Worm (Caenorhabditis elegans) whole organism, L4 larva: Measurements from ENCODE around the gene T01G6.10.

Experiments
- D1046.2 ChIP-seq: fragments of 200-800 bp; sonication (Bioruptor generic); IDR thresholded peaks from 2 replicates; pipeline ENCODE4 v1.3.6; 2022; ENCODE audit warnings: missing genetic modification characterization, missing compliant biosample characterization
- Y105C5A.15 ChIP-seq: fragments of 200-800 bp; sonication (Bioruptor generic); IDR thresholded peaks from 2 replicates; pipeline ENCODE4 v1.3.6; 2022; ENCODE audit warnings: missing genetic modification characterization, missing compliant biosample characterization
- Y48G9A.11 ChIP-seq: fragments of 200-800 bp; sonication (Bioruptor generic); IDR thresholded peaks from 2 replicates; pipeline ENCODE4 v1.3.6; 2022; ENCODE audit warnings: missing genetic modification reagents, missing genetic modification characterization, missing compliant biosample characterization
- ZK337.2 ChIP-seq: fragments of 200-800 bp; sonication (Bioruptor generic); IDR thresholded peaks from 2 replicates; pipeline ENCODE4 v1.3.6; 2022; ENCODE audit warnings: missing genetic modification reagents, missing genetic modification characterization, missing compliant biosample characterization
- aha-1 ChIP-seq: fragments of 150-350 bp; peaks from one replicate; lab custom pipeline; 2014; ENCODE audit warnings: missing biosample characterization, missing genetic modification characterization
- ama-1 ChIP-seq: fragments of 150-350 bp; optimal IDR thresholded peaks from 2 replicates; lab custom pipeline; 2014; ENCODE audit warnings: inconsistent platforms, mixed read lengths
- ceh-32 ChIP-seq: sonication (generic microtip); optimal IDR thresholded peaks from 2 replicates; lab custom pipeline; 2016; ENCODE audit warnings: mild to moderate bottlenecking, missing genetic modification characterization, missing compliant biosample characterization; ENCODE audit not compliant: poor library complexity
- ceh-44 ChIP-seq: fragments of 200-800 bp; sonication (Bioruptor generic); IDR thresholded peaks from 2 replicates; pipeline ENCODE4 v1.3.6; 2022; ENCODE audit warnings: missing genetic modification reagents, missing genetic modification characterization, missing compliant biosample characterization
- ceh-62 ChIP-seq: sonication (generic microtip); optimal IDR thresholded peaks from 2 replicates; lab custom pipeline; 2017; ENCODE audit warnings: missing biosample characterization, missing genetic modification characterization
- ceh-82 ChIP-seq: sonication (generic microtip); optimal IDR thresholded peaks from 2 replicates; lab custom pipeline; 2017; ENCODE audit warnings: missing biosample characterization, missing genetic modification characterization
- cey-2 ChIP-seq: sonication (generic microtip); optimal IDR thresholded peaks from 3 replicates; lab custom pipeline; 2017; ENCODE audit warnings: missing genetic modification characterization, mild to moderate bottlenecking, missing compliant biosample characterization, antibody characterized with exemption, borderline replicate concordance; ENCODE audit not compliant: insufficient read depth
- daf-12 ChIP-seq: fragments of 150-350 bp; optimal IDR thresholded peaks from 2 replicates; lab custom pipeline; 2014; ENCODE audit warnings: missing biosample characterization, missing genetic modification reagents, missing genetic modification characterization
- daf-16 ChIP-seq, 3 experiments: sonication (generic microtip); optimal IDR thresholded peaks; 2 replicates each; lab custom pipeline; 2016 to 2017; ENCODE audit warnings: missing genetic modification characterization in 3 of 3, missing genetic modification reagents in 3 of 3, mild to moderate bottlenecking in 2 of 3, missing compliant biosample characterization in 2 of 3, missing biosample characterization in 1 of 3, moderate library complexity in 1 of 3
- dmd-6 ChIP-seq: fragments of 200-800 bp; sonication (Bioruptor generic); IDR thresholded peaks from 2 replicates; pipeline ENCODE4 v1.3.6; 2022; ENCODE audit warnings: missing genetic modification reagents, missing genetic modification characterization, missing compliant biosample characterization
- dve-1 ChIP-seq: sonication (generic microtip); optimal IDR thresholded peaks from 2 replicates; lab custom pipeline; 2017; ENCODE audit warnings: antibody characterized with exemption, mild to moderate bottlenecking, missing genetic modification characterization, missing compliant biosample characterization; ENCODE audit not compliant: insufficient read depth
- hlh-11 ChIP-seq: fragments of 200-800 bp; sonication (Bioruptor generic); optimal IDR thresholded peaks from 2 replicates; lab custom pipeline; 2018; ENCODE audit warnings: mild to moderate bottlenecking, missing genetic modification characterization, missing compliant biosample characterization
- lin-1 ChIP-seq: fragments of 200-800 bp; sonication (Bioruptor generic); IDR thresholded peaks from 2 replicates; pipeline ENCODE4 v1.3.6; 2022; ENCODE audit warnings: missing genetic modification reagents, missing genetic modification characterization, missing compliant biosample characterization
- lsy-2 ChIP-seq, 2 experiments: fragments of 150-350 bp in 1 of 2; sonication (generic microtip) in 1 of 2; optimal IDR thresholded peaks; 2 replicates each; lab custom pipeline; 2014 to 2017; ENCODE audit warnings: missing biosample characterization in 2 of 2, missing genetic modification characterization in 2 of 2
- madf-9 ChIP-seq: fragments of 200-800 bp; sonication (Bioruptor generic); conservative IDR thresholded peaks from 2 replicates; pipeline ENCODE4 v1.3.6; 2022; ENCODE audit warnings: missing genetic modification reagents, missing genetic modification characterization, missing compliant biosample characterization
- mdl-1 ChIP-seq, 2 experiments: fragments of 150-350 bp in 1 of 2; sonication (generic microtip) in 1 of 2; optimal IDR thresholded peaks; 2 replicates each; lab custom pipeline; 2014 to 2017; ENCODE audit warnings: missing biosample characterization in 2 of 2, missing genetic modification characterization in 2 of 2
- nhr-102 ChIP-seq: sonication (generic microtip); optimal IDR thresholded peaks from 2 replicates; lab custom pipeline; 2016; ENCODE audit warnings: mild to moderate bottlenecking, missing genetic modification characterization, moderate library complexity, missing compliant biosample characterization
- nhr-111 ChIP-seq: fragments of 200-800 bp; sonication (Bioruptor generic); optimal IDR thresholded peaks from 2 replicates; lab custom pipeline; 2018; ENCODE audit warnings: mild to moderate bottlenecking, missing genetic modification characterization, missing compliant biosample characterization
- nhr-25 ChIP-seq: sonication (generic microtip); optimal IDR thresholded peaks from 2 replicates; lab custom pipeline; 2017; ENCODE audit warnings: missing genetic modification characterization, mild to moderate bottlenecking, missing compliant biosample characterization, antibody characterized with exemption, moderate library complexity, borderline replicate concordance; ENCODE audit not compliant: insufficient read depth
- nhr-28 ChIP-seq: fragments of 150-350 bp; optimal IDR thresholded peaks from 2 replicates; lab custom pipeline; 2014; ENCODE audit warnings: missing biosample characterization, missing genetic modification characterization
- nhr-42 ChIP-seq: fragments of 200-800 bp; sonication (Bioruptor generic); IDR thresholded peaks from 2 replicates; pipeline ENCODE4 v1.3.6; 2022; ENCODE audit warnings: missing genetic modification characterization, missing compliant biosample characterization
- nhr-48 ChIP-seq: sonication (generic microtip); optimal IDR thresholded peaks from 2 replicates; lab custom pipeline; 2016; ENCODE audit warnings: mild to moderate bottlenecking, missing genetic modification characterization, missing compliant biosample characterization
- nhr-77 ChIP-seq: fragments of 150-350 bp; optimal IDR thresholded peaks from 2 replicates; lab custom pipeline; 2014; ENCODE audit warnings: missing biosample characterization, missing genetic modification characterization
- pqm-1 ChIP-seq: sonication (generic microtip); optimal IDR thresholded peaks from 2 replicates; lab custom pipeline; 2017; ENCODE audit warnings: missing biosample characterization, missing genetic modification characterization
- set-16 ChIP-seq: fragments of 200-800 bp; sonication (Bioruptor generic); IDR thresholded peaks from 2 replicates; pipeline ENCODE4 v1.3.6; 2022; ENCODE audit warnings: missing genetic modification reagents, missing genetic modification characterization, missing compliant biosample characterization
- snpc-1.2 ChIP-seq: fragments of 200-800 bp; sonication (Bioruptor generic); IDR thresholded peaks from 2 replicates; pipeline ENCODE4 v1.3.6; 2022; ENCODE audit warnings: missing genetic modification reagents, missing genetic modification characterization, missing compliant biosample characterization
- spr-1 ChIP-seq: sonication (generic microtip); optimal IDR thresholded peaks from 2 replicates; lab custom pipeline; 2016; ENCODE audit warnings: mild to moderate bottlenecking, missing genetic modification characterization, missing compliant biosample characterization
- spr-3 ChIP-seq: fragments of 200-800 bp; sonication (Bioruptor generic); optimal IDR thresholded peaks from 2 replicates; lab custom pipeline; 2018; ENCODE audit warnings: mild to moderate bottlenecking, missing genetic modification characterization, missing compliant biosample characterization
- unc-130 ChIP-seq: sonication (generic microtip); optimal IDR thresholded peaks from 2 replicates; lab custom pipeline; 2016; ENCODE audit warnings: missing genetic modification reagents, missing genetic modification characterization, missing compliant biosample characterization
- unc-62 ChIP-seq, 3 experiments: fragments of 150-350 bp in 1 of 3; sonication (generic microtip); optimal IDR thresholded peaks in 2 of 3; peaks in 1 of 3; 1 replicate in 1 of 3; 2 replicates in 2 of 3; lab custom pipeline; 2014 to 2017; ENCODE audit warnings: missing biosample characterization in 3 of 3, missing genetic modification characterization in 3 of 3, missing genetic modification reagents in 3 of 3, missing genotype in 1 of 3
- zag-1 ChIP-seq: fragments of 150-350 bp; optimal IDR thresholded peaks from 2 replicates; lab custom pipeline; 2014; ENCODE audit warnings: missing biosample characterization, missing genetic modification characterization
- ztf-7 ChIP-seq: fragments of 150-350 bp; optimal IDR thresholded peaks from 2 replicates; lab custom pipeline; 2014; ENCODE audit warnings: missing biosample characterization, missing genetic modification characterization

Gene T01G6.10

DNA sequence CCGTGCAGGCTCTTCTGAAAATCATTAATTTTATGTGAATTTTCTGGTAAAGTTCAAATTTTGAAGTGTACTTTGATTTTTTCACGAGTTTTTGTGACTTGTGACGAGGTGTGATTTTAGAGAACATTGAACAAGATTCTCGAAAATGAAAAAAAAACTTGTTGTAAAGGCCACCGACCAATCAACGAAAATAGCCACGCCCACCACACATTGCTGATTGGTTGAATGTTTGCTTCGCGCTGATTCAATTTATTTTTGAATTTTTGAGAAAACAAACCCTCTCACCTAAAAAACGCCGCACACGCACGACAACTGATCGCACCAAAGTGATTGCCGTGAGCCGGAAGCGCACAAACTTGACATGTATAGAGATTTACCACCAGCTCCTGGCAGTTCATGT is 20.2 kb downstream of the T01G6.10 start:
- TF ChIP-seq dmd-6 (GFP tag; lab: Robert Waterston, UW) (0 out of 2 replicates have a peak, but pooled peaks have one; percentile 24), mdl-1 (tag; optimal IDR thresholded peaks at IDR 0.05; lab: Kevin White, UChicago) (no peak)

DNA sequence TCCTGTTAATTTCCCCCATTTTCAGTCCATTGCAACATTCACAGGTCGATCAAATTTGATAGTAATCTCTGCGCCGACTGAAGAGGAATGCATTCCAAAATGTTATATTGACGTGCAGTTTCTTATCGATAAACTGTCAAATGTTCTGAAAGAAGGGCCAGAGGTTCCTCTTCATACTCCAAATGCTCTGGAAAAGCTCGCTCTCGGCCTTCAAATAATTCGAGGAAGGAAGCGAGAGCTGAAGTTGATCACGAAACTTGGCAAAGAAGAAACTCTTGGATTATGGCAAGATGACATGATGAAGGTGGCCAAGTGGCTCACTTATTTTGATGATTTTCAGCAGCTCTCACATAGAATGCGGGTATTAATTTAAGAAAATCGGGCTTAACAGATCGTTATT is 24.0 kb downstream of the T01G6.10 start:
- TF ChIP-seq dmd-6 (GFP tag; lab: Robert Waterston, UW) (peak; percentile 60), Y105C5A.15 (GFP tag; lab: Robert Waterston, UW) (no peak), ZK337.2 (no peak), nhr-25 (tag; lab: Kevin White, UChicago) (no peak), nhr-111 (GFP tag; lab: Kevin White, UChicago) (no peak), snpc-1.2 (GFP tag; lab: Robert Waterston, UW) (no peak), ceh-62 (tag; lab: Kevin White, UChicago) (no peak), ceh-82 (tag; lab: Kevin White, UChicago) (no peak), daf-12 (tag; lab: Kevin White, UChicago) (no peak), ztf-7 (tag; lab: Kevin White, UChicago) (no peak), unc-62 (GFP tag; optimal IDR thresholded peaks at IDR 0.05 in 1 of 2; lab: Kevin White, UChicago) (peak in 1 of 2 experiments; percentile 97), unc-62 (tag; optimal IDR thresholded peaks at IDR 0.05; lab: Kevin White, UChicago) (no peak), set-16 (GFP tag; lab: Robert Waterston, UW) (no peak), spr-1 (no peak), nhr-48 (tag; lab: Kevin White, UChicago) (no peak), unc-130 (GFP tag; lab: Kevin White, UChicago) (no peak), madf-9 (GFP tag; lab: Robert Waterston, UW) (no peak), ama-1 (no peak), lsy-2 (tag; optimal IDR thresholded peaks at IDR 0.05; lab: Kevin White, UChicago) (no peak), D1046.2 (GFP tag; lab: Robert Waterston, UW) (no peak), zag-1 (tag; lab: Kevin White, UChicago) (no peak), cey-2 (no peak), aha-1 (tag; lab: Kevin White, UChicago) (peak; percentile 38), nhr-102 (tag; lab: Kevin White, UChicago) (no peak)

DNA sequence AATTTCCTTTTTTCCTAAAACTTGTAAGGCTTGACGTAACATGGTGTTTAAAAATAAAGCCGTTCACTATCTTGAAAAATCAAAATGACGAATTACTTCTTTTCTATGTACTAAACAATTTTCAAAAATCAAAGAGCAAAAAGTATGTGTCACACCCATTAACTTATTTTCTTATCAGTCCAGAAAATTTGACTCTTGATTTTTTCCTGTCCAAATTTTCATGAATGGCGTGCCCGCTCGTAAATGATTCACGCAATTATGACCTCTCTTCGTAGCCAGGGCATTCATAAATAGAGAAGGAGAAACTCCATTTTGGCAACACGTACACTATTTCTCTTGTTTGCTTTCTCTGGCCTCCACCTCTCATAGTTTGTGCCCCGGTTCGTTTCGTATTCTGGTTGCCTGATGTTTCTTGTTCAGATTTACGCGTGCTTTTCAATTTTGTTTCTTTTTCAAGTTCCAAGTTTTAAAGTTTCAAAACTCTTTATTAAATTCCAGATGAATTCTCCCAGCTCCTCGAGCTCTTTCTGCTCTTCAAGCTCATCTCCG is 25.3 kb downstream of the T01G6.10 start, which contains the start of gene nhr-55:
TSS of gene nhr-55 (plus strand) at position 499 of the 549 bp plus-strand sequence.
- no peak for TF ChIP-seq Y48G9A.11 (GFP tag; lab: Robert Waterston, UW)
- 0 out of 2 replicates have a peak, but pooled peaks have one; percentile 12 for TF ChIP-seq lin-1 (GFP tag; lab: Robert Waterston, UW)
- TF ChIP-seq pqm-1 (tag; lab: Kevin White, UChicago), result peak; percentile 68
- peak; percentile 36 for TF ChIP-seq dve-1 (tag; lab: Kevin White, UChicago)
- TF ChIP-seq D1046.2 (GFP tag; lab: Robert Waterston, UW), result no peak
- TF ChIP-seq nhr-77 (tag; lab: Kevin White, UChicago), result peak; percentile 24
- TF ChIP-seq nhr-25 (tag; lab: Kevin White, UChicago), result no peak
- TF ChIP-seq hlh-11, result peak; percentile 50
- TF ChIP-seq spr-3 (GFP tag; lab: Kevin White, UChicago), result no peak
- no peak for TF ChIP-seq ceh-32 (tag; lab: Kevin White, UChicago)
- TF ChIP-seq madf-9 (GFP tag; lab: Robert Waterston, UW), result no peak
- TF ChIP-seq daf-16 (GFP tag; optimal IDR thresholded peaks at IDR 0.05; lab: Kevin White, UChicago), result no peak
- TF ChIP-seq daf-16 (tag; optimal IDR thresholded peaks at IDR 0.05; lab: Kevin White, UChicago), result peak; percentile 63
- peak; percentile 91 for TF ChIP-seq nhr-28 (tag; lab: Kevin White, UChicago)
- TF ChIP-seq dmd-6 (GFP tag; lab: Robert Waterston, UW), result peak; percentile 87
- no peak for TF ChIP-seq nhr-42 (GFP tag; lab: Robert Waterston, UW)
- TF ChIP-seq ceh-44 (GFP tag; lab: Robert Waterston, UW), result no peak
